Worm (Caenorhabditis elegans): ENCODE measurements around the gene cchl-1.

ce11 chrII:11285282-11285933 lies 49.2 kb upstream of the cchl-1 start:
- no peak for TF ChIP-seq unc-130 (GFP tag; optimal IDR thresholded peaks at IDR 0.05)
- no peak for TF ChIP-seq ccch-3 (GFP tag; optimal IDR thresholded peaks at IDR 0.05)

All from whole organism, young adult.